Fruit fly (Drosophila melanogaster) S2 (cell line): ENCODE measurements around the gene Ir76a.

Experiments
- CG8478 ChIP-seq: fragments of >200 bp; optimal IDR thresholded peaks from 2 replicates; lab custom pipeline; 2018
- CTCF ChIP-seq, 2 experiments: fragments of >200 bp; optimal IDR thresholded peaks; 2 replicates each; lab custom pipeline; 2018

DNA sequence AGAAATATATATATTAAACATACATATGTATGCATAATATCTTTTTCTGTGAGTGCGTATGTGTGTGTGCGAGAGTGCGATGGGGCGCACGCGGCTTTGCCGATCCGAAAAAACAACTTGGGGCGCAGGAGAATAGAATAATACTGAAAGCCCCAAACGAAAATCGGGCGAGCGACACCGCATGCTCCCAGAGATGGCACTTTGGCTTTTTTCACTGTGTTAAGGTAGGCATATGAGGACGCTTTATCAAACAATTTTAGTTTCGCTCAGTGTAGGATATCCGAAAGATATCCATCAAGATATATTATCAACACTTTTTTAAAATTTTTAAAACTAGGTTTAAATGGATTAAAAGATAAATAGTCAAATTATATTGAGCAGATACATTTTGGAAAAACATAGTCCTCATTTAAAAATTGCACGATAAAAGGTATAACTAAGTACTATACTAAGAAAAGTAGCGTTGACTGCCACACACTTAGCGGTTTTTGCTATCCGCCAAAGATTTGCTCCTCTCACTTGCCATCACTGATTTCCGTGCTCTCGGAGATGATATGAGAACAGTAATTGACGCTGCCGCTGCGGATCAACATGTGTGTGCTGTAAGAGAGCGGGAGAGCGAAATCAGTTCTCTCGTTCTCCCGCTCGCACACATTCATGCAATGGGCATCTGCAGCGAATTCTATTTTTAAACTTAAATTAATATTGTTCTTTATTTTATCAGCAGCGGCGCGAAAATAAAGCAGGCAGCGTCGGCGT lies 8.0 kb upstream of the Ir76a start:
- TF ChIP-seq CG8478 (lab: Kevin White, UChicago) = no peak
- TF ChIP-seq CTCF (optimal IDR thresholded peaks at IDR 0.05; lab: Kevin White, UChicago) = no peak
